Fruit fly (Drosophila melanogaster): Measurements from ENCODE around the gene CG9135.

Gene CG9135

DNA sequence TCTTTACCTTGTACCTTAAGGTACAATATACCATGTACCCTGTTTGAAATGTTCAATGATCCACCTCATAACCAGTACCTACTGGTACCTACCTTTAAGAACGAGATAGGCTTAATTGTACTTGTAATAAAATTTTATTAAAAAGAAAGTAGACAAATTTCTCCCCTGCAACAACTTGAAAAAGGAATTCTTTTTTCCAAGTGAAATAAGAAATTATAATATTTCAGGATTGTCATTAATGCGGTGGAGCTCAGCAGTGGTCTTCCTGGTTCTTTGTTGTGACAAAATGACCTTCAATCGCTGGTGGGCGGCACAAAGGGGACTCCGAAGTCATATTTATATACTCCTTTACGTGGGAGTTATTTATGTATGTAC lies 48.7 kb downstream of the CG9135 start:
- peak; percentile 4; the same call in 1 of the 3 replicates for TF ChIP-seq row (GFP tag; IDR thresholded peaks at IDR 0.05)
- no peak for TF ChIP-seq CG13775 (GFP tag; optimal IDR thresholded peaks at IDR 0.05)
- TF ChIP-seq sens (GFP tag) = peak; percentile 49
- TF ChIP-seq Ets65A (GFP tag) = peak; percentile 10
- no peak for TF ChIP-seq CG12155 (GFP tag; optimal IDR thresholded peaks at IDR 0.05)
- TF ChIP-seq CG15479 (GFP tag; optimal IDR thresholded peaks at IDR 0.05) = no peak
- TF ChIP-seq run (tag; optimal IDR thresholded peaks at IDR 0.05) = no peak
- no peak for TF ChIP-seq CG15601 (tag; optimal IDR thresholded peaks at IDR 0.05)
- no peak for TF ChIP-seq CG13287 (GFP tag; IDR thresholded peaks at IDR 0.05; ENCODE audit: partially characterized antibody)
- no peak for TF ChIP-seq CG8944 (GFP tag; optimal IDR thresholded peaks at IDR 0.05)
- TF ChIP-seq vnd (GFP tag; IDR thresholded peaks at IDR 0.05; ENCODE audit: partially characterized antibody) = no peak

dm6 chr2L:6100202-6100689 lies 49.6 kb downstream of the CG9135 start, which contains the start of gene stai:
stai (plus strand) TSS chr2L:6100377.
- no peak for TF ChIP-seq emc (GFP tag; optimal IDR thresholded peaks at IDR 0.05)
- no peak for TF ChIP-seq gcm (GFP tag; optimal IDR thresholded peaks at IDR 0.05)
- TF ChIP-seq CG11247 (GFP tag; IDR thresholded peaks at IDR 0.05) = no peak
- no peak for TF ChIP-seq Ptx1 (GFP tag; IDR thresholded peaks at IDR 0.05)
- no peak for TF ChIP-seq CG13894 (tag; optimal IDR thresholded peaks at IDR 0.05)
- no peak for TF ChIP-seq NC2α (GFP tag; optimal IDR thresholded peaks at IDR 0.05)
- no peak for TF ChIP-seq onecut (GFP tag; IDR thresholded peaks at IDR 0.05)
- no peak for TF ChIP-seq B-H1 (GFP tag; IDR thresholded peaks at IDR 0.05)
- no peak for TF ChIP-seq bab2 (GFP tag; optimal IDR thresholded peaks at IDR 0.05)
- TF ChIP-seq ind (GFP tag; optimal IDR thresholded peaks at IDR 0.05) = no peak
- no peak for TF ChIP-seq Dref (GFP tag; IDR thresholded peaks at IDR 0.05)
- 0 out of 3 replicates have a peak, but pooled peaks have one; percentile 13 for TF ChIP-seq Aef1 (GFP tag; IDR thresholded peaks at IDR 0.05)
- no peak for TF ChIP-seq disco-r (GFP tag; optimal IDR thresholded peaks at IDR 0.05)
- TF ChIP-seq ci (GFP tag; IDR thresholded peaks at IDR 0.05) = 0 out of 3 replicates have a peak, but pooled peaks have one; percentile 24
- TF ChIP-seq Adf1 (GFP tag; IDR thresholded peaks at IDR 0.05) = peak; percentile 83
- TF ChIP-seq CG18476 (GFP tag; optimal IDR thresholded peaks at IDR 0.05) = no peak
- peak; percentile 12 for TF ChIP-seq Deaf1 (tag; optimal IDR thresholded peaks at IDR 0.05)
- no peak for TF ChIP-seq CG10654 (GFP tag; optimal IDR thresholded peaks at IDR 0.05)
- 0 out of 2 replicates have a peak, but pooled peaks have one; percentile 16 for TF ChIP-seq CG13287 (GFP tag; IDR thresholded peaks at IDR 0.05; ENCODE audit: partially characterized antibody)
- no peak for TF ChIP-seq Sin3A (optimal IDR thresholded peaks at IDR 0.05)
- no peak for TF ChIP-seq cato (GFP tag; optimal IDR thresholded peaks at IDR 0.05; ENCODE audit: borderline replicate concordance)
- no peak for TF ChIP-seq CG8290 (GFP tag; optimal IDR thresholded peaks at IDR 0.05)
- no peak for TF ChIP-seq CG8290 (tag; optimal IDR thresholded peaks at IDR 0.05)
- TF ChIP-seq bsh (GFP tag; optimal IDR thresholded peaks at IDR 0.05) = peak in 1 of 2 experiments; percentile 58
- TF ChIP-seq sob (GFP tag; IDR thresholded peaks at IDR 0.05) = no peak
- no peak for TF ChIP-seq HHEX (GFP tag; optimal IDR thresholded peaks at IDR 0.05)
- TF ChIP-seq CG18262 (tag; optimal IDR thresholded peaks at IDR 0.05) = no peak
- 0 out of 4 replicates have a peak, but pooled peaks have one; percentile 22 for TF ChIP-seq Dll (GFP tag; IDR thresholded peaks at IDR 0.05; ENCODE audit: partially characterized antibody)
- TF ChIP-seq CG3847 (GFP tag; IDR thresholded peaks at IDR 0.05) = no peak
- no peak for TF ChIP-seq Eip74EF (GFP tag; optimal IDR thresholded peaks at IDR 0.05)
- no peak for TF ChIP-seq CG32772 (GFP tag; IDR thresholded peaks at IDR 0.05)
- no peak for TF ChIP-seq nerfin-2 (GFP tag; IDR thresholded peaks at IDR 0.05; ENCODE audit: partially characterized antibody)
- 0 out of 2 replicates have a peak, but pooled peaks have one; percentile 12 for TF ChIP-seq MBD-R2 (GFP tag; IDR thresholded peaks at IDR 0.05)
- no peak for TF ChIP-seq fd102C (GFP tag; optimal IDR thresholded peaks at IDR 0.05)
- no peak for TF ChIP-seq zen (tag; optimal IDR thresholded peaks at IDR 0.05)
- TF ChIP-seq CG10321 (GFP tag; IDR thresholded peaks at IDR 0.05) = peak; percentile 83
- TF ChIP-seq Blimp-1 (GFP tag; optimal IDR thresholded peaks at IDR 0.05) = peak; percentile 40
- no peak for TF ChIP-seq dm (GFP tag; optimal IDR thresholded peaks at IDR 0.05)
- no peak for TF ChIP-seq pzg (GFP tag; optimal IDR thresholded peaks at IDR 0.05)
- TF ChIP-seq da (GFP tag; optimal IDR thresholded peaks at IDR 0.05) = no peak
